Fruit fly (Drosophila melanogaster) whole organism, embryonic: ENCODE measurements around the gene CG42869.

Source experiments
- Bgb ChIP-seq: fragments of 200-800 bp; sonication (Bioruptor generic); IDR thresholded peaks from 2 replicates; pipeline ENCODE4 v1.3.6; 2022; ENCODE audit warnings: missing biosample characterization, missing genetic modification characterization; ENCODE audit not compliant: partially characterized antibody
- CG10209 ChIP-seq: fragments of 200-800 bp; sonication (Bioruptor generic); optimal IDR thresholded peaks from 3 replicates; lab custom pipeline; 2017; ENCODE audit warnings: missing biosample characterization, mild to moderate bottlenecking, missing genetic modification characterization, missing genetic modification reagents
- CG10274 ChIP-seq: fragments of 200-800 bp; sonication (Bioruptor generic); optimal IDR thresholded peaks from 3 replicates; lab custom pipeline; 2017; ENCODE audit warnings: missing biosample characterization, mild to moderate bottlenecking, missing genetic modification characterization
- CG10654 ChIP-seq: fragments of 200-800 bp; sonication (Bioruptor generic); optimal IDR thresholded peaks from 2 replicates; lab custom pipeline; 2016; ENCODE audit warnings: missing biosample characterization, missing genetic modification characterization
- CG12236 ChIP-seq: fragments of 200-800 bp; sonication (Bioruptor generic); optimal IDR thresholded peaks from 2 replicates; lab custom pipeline; 2016; ENCODE audit warnings: missing biosample characterization, missing genetic modification characterization
- CG12769 ChIP-seq: fragments of 200-800 bp; sonication (Bioruptor generic); optimal IDR thresholded peaks from 2 replicates; lab custom pipeline; 2019; ENCODE audit warnings: missing biosample characterization, mild to moderate bottlenecking, missing genetic modification characterization, moderate library complexity
- CG14965 ChIP-seq: fragments of 200-800 bp; sonication (Bioruptor generic); optimal IDR thresholded peaks from 2 replicates; lab custom pipeline; 2016; ENCODE audit warnings: missing biosample characterization, missing genetic modification characterization, borderline replicate concordance
- CG17186 ChIP-seq: fragments of 200-800 bp; sonication (Bioruptor generic); optimal IDR thresholded peaks from 3 replicates; lab custom pipeline; 2017; ENCODE audit warnings: missing biosample characterization, missing genetic modification reagents, missing genetic modification characterization
- CG18011 ChIP-seq: fragments of 200-800 bp; sonication (Bioruptor generic); optimal IDR thresholded peaks from 2 replicates; lab custom pipeline; 2017; ENCODE audit warnings: missing biosample characterization, missing genetic modification characterization, mild to moderate bottlenecking, moderate library complexity, missing genotype
- CG2116 ChIP-seq: fragments of 200-800 bp; sonication (Bioruptor generic); optimal IDR thresholded peaks from 3 replicates; lab custom pipeline; 2018; ENCODE audit warnings: missing biosample characterization, mild to moderate bottlenecking, missing genetic modification characterization
- CG30403 ChIP-seq: fragments of 200-800 bp; sonication (Bioruptor generic); optimal IDR thresholded peaks from 3 replicates; lab custom pipeline; 2016; ENCODE audit warnings: missing biosample characterization, missing genetic modification characterization
- CG30431 ChIP-seq: fragments of 200-800 bp; sonication (Bioruptor generic); optimal IDR thresholded peaks from 2 replicates; lab custom pipeline; 2017; ENCODE audit warnings: missing biosample characterization, missing genetic modification characterization
- CG33213 ChIP-seq: fragments of 200-800 bp; sonication (Bioruptor generic); optimal IDR thresholded peaks from 3 replicates; lab custom pipeline; 2016; ENCODE audit warnings: missing biosample characterization, missing genetic modification characterization
- CG4328 ChIP-seq: fragments of 200-800 bp; sonication (Bioruptor generic); optimal IDR thresholded peaks from 3 replicates; lab custom pipeline; 2017; ENCODE audit warnings: missing biosample characterization, missing genetic modification reagents, missing genetic modification characterization
- CG4617 ChIP-seq: fragments of 200-800 bp; sonication (Bioruptor generic); optimal IDR thresholded peaks from 3 replicates; lab custom pipeline; 2016; ENCODE audit warnings: missing biosample characterization, missing genetic modification characterization, borderline replicate concordance
- CG4854 ChIP-seq: fragments of 200-800 bp; sonication (Bioruptor generic); optimal IDR thresholded peaks from 2 replicates; lab custom pipeline; 2016; ENCODE audit warnings: missing biosample characterization, missing genetic modification characterization, inconsistent platforms
- CG6791 ChIP-seq: fragments of 200-800 bp; sonication (Bioruptor generic); IDR thresholded peaks from 3 replicates; pipeline ENCODE4 v1.3.6; 2022; ENCODE audit warnings: missing biosample characterization, missing genetic modification characterization; ENCODE audit not compliant: partially characterized antibody
- CG7963 ChIP-seq: fragments of 200-800 bp; sonication (Bioruptor generic); IDR thresholded peaks from 3 replicates; pipeline ENCODE4 v1.3.6; 2022; ENCODE audit warnings: missing biosample characterization, missing genetic modification characterization; ENCODE audit not compliant: partially characterized antibody
- CG8290 ChIP-seq, 3 experiments: fragments of 200-800 bp; sonication (Bioruptor generic); optimal IDR thresholded peaks; 2 replicates each; lab custom pipeline; 2016 to 2019; ENCODE audit warnings: missing biosample characterization in 3 of 3, missing genetic modification characterization in 3 of 3, mild to moderate bottlenecking in 2 of 3, moderate library complexity in 1 of 3
- CG8478 ChIP-seq: fragments of >200 bp; optimal IDR thresholded peaks from 2 replicates; lab custom pipeline; 2018
- CG9876 ChIP-seq: fragments of 200-800 bp; sonication (Bioruptor generic); optimal IDR thresholded peaks from 2 replicates; lab custom pipeline; 2016; ENCODE audit warnings: missing biosample characterization, missing genetic modification characterization
- D ChIP-seq, 2 experiments: fragments of 200-800 bp in 1 of 2; fragments of >200 bp in 1 of 2; sonication (Bioruptor generic) in 1 of 2; optimal IDR thresholded peaks; 2 replicates in 1 of 2; 3 replicates in 1 of 2; lab custom pipeline; 2017; ENCODE audit warnings: mild to moderate bottlenecking in 1 of 2, missing biosample characterization in 1 of 2, missing genetic modification characterization in 1 of 2, missing genetic modification reagents in 1 of 2
- Dbx ChIP-seq: fragments of 200-800 bp; sonication (Bioruptor generic); IDR thresholded peaks from 3 replicates; pipeline ENCODE4 v1.3.6; 2022; ENCODE audit warnings: missing biosample characterization, missing genetic modification characterization
- H15 ChIP-seq: fragments of 200-800 bp; sonication (Bioruptor generic); IDR thresholded peaks from 3 replicates; pipeline ENCODE4 v1.3.6; 2022; ENCODE audit warnings: missing biosample characterization, missing genetic modification characterization
- Hey ChIP-seq: fragments of 200-800 bp; sonication (Bioruptor generic); optimal IDR thresholded peaks from 3 replicates; lab custom pipeline; 2018; ENCODE audit warnings: missing biosample characterization, mild to moderate bottlenecking, missing genetic modification characterization
- Mad ChIP-seq: fragments of 200-800 bp; sonication (Bioruptor generic); optimal IDR thresholded peaks from 2 replicates; lab custom pipeline; 2016; ENCODE audit warnings: missing biosample characterization, missing genetic modification characterization
- Meics ChIP-seq: fragments of 200-800 bp; sonication (Bioruptor generic); optimal IDR thresholded peaks from 2 replicates; lab custom pipeline; 2017; ENCODE audit warnings: missing biosample characterization, mild to moderate bottlenecking, missing genetic modification characterization
- NC2β ChIP-seq: fragments of 200-800 bp; sonication (Bioruptor generic); optimal IDR thresholded peaks from 2 replicates; lab custom pipeline; 2016; ENCODE audit warnings: missing biosample characterization, missing genetic modification characterization
- NfI ChIP-seq: fragments of 200-800 bp; sonication (Bioruptor generic); optimal IDR thresholded peaks from 3 replicates; lab custom pipeline; 2018; ENCODE audit warnings: missing biosample characterization, mild to moderate bottlenecking, missing genetic modification characterization, moderate library complexity
- PHDP ChIP-seq: fragments of 200-800 bp; sonication (Bioruptor generic); optimal IDR thresholded peaks from 3 replicates; lab custom pipeline; 2018; ENCODE audit warnings: missing biosample characterization, mild to moderate bottlenecking, missing genetic modification characterization, moderate library complexity
- Poxn ChIP-seq: fragments of 200-800 bp; sonication (Bioruptor generic); IDR thresholded peaks from 2 replicates; pipeline ENCODE4 v1.3.6; 2022; ENCODE audit warnings: missing biosample characterization, missing genetic modification characterization
- Ptx1 ChIP-seq: fragments of 200-800 bp; sonication (Bioruptor generic); IDR thresholded peaks from 2 replicates; pipeline ENCODE4 v1.3.6; 2022; ENCODE audit warnings: missing biosample characterization, missing genetic modification characterization
- Stat92E ChIP-seq, 3 experiments: fragments of >200 bp in 2 of 3; fragments of 200-800 bp in 1 of 3; sonication (Bioruptor generic) in 1 of 3; optimal IDR thresholded peaks; 2 replicates each; lab custom pipeline; 2017 to 2019; ENCODE audit warnings: missing biosample characterization in 3 of 3, missing genetic modification characterization in 3 of 3, mild to moderate bottlenecking in 1 of 3, moderate library complexity in 1 of 3
- az2 ChIP-seq: fragments of 200-800 bp; sonication (Bioruptor generic); optimal IDR thresholded peaks from 3 replicates; lab custom pipeline; 2016; ENCODE audit warnings: missing biosample characterization, missing genetic modification characterization
- bbx ChIP-seq: fragments of 200-800 bp; sonication (Bioruptor generic); IDR thresholded peaks from 2 replicates; pipeline ENCODE4 v1.3.6; 2022; ENCODE audit warnings: missing biosample characterization, missing genetic modification characterization; ENCODE audit not compliant: partially characterized antibody
- btn ChIP-seq: fragments of 200-800 bp; sonication (Bioruptor generic); optimal IDR thresholded peaks from 2 replicates; lab custom pipeline; 2016; ENCODE audit warnings: missing biosample characterization, missing genetic modification characterization
- cad ChIP-seq: fragments of >200 bp; optimal IDR thresholded peaks from 2 replicates; lab custom pipeline; 2017; ENCODE audit warnings: missing biosample characterization, missing genetic modification characterization
- gfzf ChIP-seq: fragments of 200-800 bp; sonication (Bioruptor generic); optimal IDR thresholded peaks from 2 replicates; lab custom pipeline; 2016; ENCODE audit warnings: missing biosample characterization, mild to moderate bottlenecking, missing genetic modification characterization, moderate library complexity
- gro ChIP-seq: fragments of 200-800 bp; sonication (Bioruptor generic); optimal IDR thresholded peaks from 2 replicates; lab custom pipeline; 2016; ENCODE audit warnings: missing biosample characterization, missing genetic modification characterization
- her ChIP-seq: fragments of 200-800 bp; sonication (Bioruptor generic); optimal IDR thresholded peaks from 2 replicates; lab custom pipeline; 2016; ENCODE audit warnings: missing biosample characterization, missing genetic modification characterization
- peb ChIP-seq: fragments of 200-800 bp; sonication (Bioruptor generic); IDR thresholded peaks from 2 replicates; pipeline ENCODE4 v1.3.6; 2022; ENCODE audit warnings: missing biosample characterization, missing genetic modification characterization
- pum ChIP-seq: fragments of 200-800 bp; sonication (Bioruptor generic); optimal IDR thresholded peaks from 2 replicates; lab custom pipeline; 2016; ENCODE audit warnings: missing biosample characterization, missing genetic modification characterization
- ro ChIP-seq: fragments of 200-800 bp; sonication (Bioruptor generic); IDR thresholded peaks from 2 replicates; pipeline ENCODE4 v1.3.6; 2022; ENCODE audit warnings: missing biosample characterization, missing genetic modification characterization
- sens-2 ChIP-seq: fragments of 200-800 bp; sonication (Bioruptor generic); IDR thresholded peaks from 2 replicates; pipeline ENCODE4 v1.3.6; 2022; ENCODE audit warnings: missing biosample characterization, missing genetic modification characterization
- slp2 ChIP-seq: fragments of 200-800 bp; sonication (Bioruptor generic); optimal IDR thresholded peaks from 2 replicates; lab custom pipeline; 2016; ENCODE audit warnings: missing biosample characterization, missing genetic modification characterization
- unpg ChIP-seq: fragments of 200-800 bp; sonication (Bioruptor generic); optimal IDR thresholded peaks from 3 replicates; lab custom pipeline; 2018; ENCODE audit warnings: missing biosample characterization, mild to moderate bottlenecking, missing genetic modification characterization, moderate library complexity
- wor ChIP-seq: fragments of 200-800 bp; sonication (Bioruptor generic); IDR thresholded peaks from 2 replicates; pipeline ENCODE4 v1.3.6; 2022; ENCODE audit warnings: missing biosample characterization, missing genetic modification characterization
- yki ChIP-seq: fragments of >200 bp; optimal IDR thresholded peaks from 3 replicates; lab custom pipeline; 2018
- zen ChIP-seq: fragments of 200-800 bp; sonication (Bioruptor generic); optimal IDR thresholded peaks from 3 replicates; lab custom pipeline; 2018; ENCODE audit warnings: missing biosample characterization, mild to moderate bottlenecking, missing genetic modification characterization, moderate library complexity
- zfh2 ChIP-seq: fragments of 200-800 bp; sonication (Bioruptor generic); optimal IDR thresholded peaks from 2 replicates; lab custom pipeline; 2016; ENCODE audit warnings: missing biosample characterization, missing genetic modification characterization

Gene CG42869

DNA sequence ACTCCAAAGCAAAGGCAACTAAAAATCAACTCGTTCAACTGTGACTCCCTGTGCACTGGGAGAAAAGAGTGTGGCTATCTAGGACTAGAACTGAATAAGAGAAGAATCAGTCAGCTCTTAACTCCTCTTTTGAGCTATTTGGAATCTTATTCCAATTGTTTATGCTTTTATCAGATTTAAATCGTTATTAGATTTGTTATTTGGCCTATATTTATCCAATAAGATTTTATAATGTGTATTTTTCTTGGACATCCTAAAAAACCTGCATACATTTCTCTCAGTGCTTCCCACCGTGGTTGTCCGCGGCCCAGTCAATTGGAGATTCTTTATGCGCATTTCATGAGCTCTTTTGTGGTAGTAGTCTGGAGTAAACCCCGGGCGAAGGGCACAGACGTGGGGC is 44.8 kb upstream of the CG42869 start (continued):
- TF ChIP-seq CG6791 (GFP tag; lab: Robert Waterston, UW) (no peak), CG8478 (lab: Kevin White, UChicago) (no peak), CG14965 (GFP tag; lab: Kevin White, UChicago) (no peak), unpg (GFP tag; lab: Kevin White, UChicago) (peak; percentile 62), gro (GFP tag; lab: Kevin White, UChicago) (peak; percentile 41), CG8290 (GFP tag; optimal IDR thresholded peaks at IDR 0.05; lab: Kevin White, UChicago) (peak; percentile 12), CG8290 (tag; optimal IDR thresholded peaks at IDR 0.05; lab: Kevin White, UChicago) (no peak), yki (lab: Kevin White, UChicago) (no peak), NfI (peak; percentile 57), CG12236 (GFP tag; lab: Kevin White, UChicago) (peak; percentile 28), CG9876 (no peak), pum (GFP tag; lab: Kevin White, UChicago) (peak; percentile 51), CG12769 (no peak), CG17186 (no peak), zen (tag; lab: Kevin White, UChicago) (no peak), CG4617 (GFP tag; lab: Kevin White, UChicago) (no peak), slp2 (GFP tag; lab: Kevin White, UChicago) (peak; percentile 62), ro (GFP tag; lab: Robert Waterston, UW) (no peak), az2 (GFP tag; lab: Kevin White, UChicago) (peak; percentile 63), CG2116 (GFP tag; lab: Kevin White, UChicago) (no peak), peb (GFP tag; lab: Robert Waterston, UW) (0 out of 2 replicates have a peak, but pooled peaks have one; percentile 34), CG10209 (peak; percentile 69), cad (no peak), CG30403 (peak; percentile 76), CG33213 (GFP tag; lab: Kevin White, UChicago) (peak; percentile 12), bbx (GFP tag; lab: Robert Waterston, UW) (no peak), CG7963 (GFP tag; lab: Robert Waterston, UW) (no peak), PHDP (peak; percentile 71), CG4328 (GFP tag; lab: Kevin White, UChicago) (peak; percentile 10), CG4854 (peak; percentile 10), CG10654 (GFP tag; lab: Kevin White, UChicago) (peak; percentile 55), D (optimal IDR thresholded peaks at IDR 0.05; lab: Kevin White, UChicago) (no peak), D (GFP tag; optimal IDR thresholded peaks at IDR 0.05; lab: Kevin White, UChicago) (peak; percentile 58), CG10274 (peak; percentile 3), CG18011 (GFP tag; lab: Kevin White, UChicago) (peak; percentile 20), Ptx1 (GFP tag; lab: Robert Waterston, UW) (peak; percentile 83), Hey (tag; lab: Kevin White, UChicago) (no peak), Poxn (GFP tag; lab: Robert Waterston, UW) (no peak), NC2β (GFP tag; lab: Kevin White, UChicago) (peak; percentile 31), Mad (peak; percentile 51), wor (GFP tag; lab: Robert Waterston, UW) (no peak), btn (GFP tag; lab: Kevin White, UChicago) (no peak), gfzf (GFP tag; lab: Kevin White, UChicago) (no peak), Stat92E (GFP tag; optimal IDR thresholded peaks at IDR 0.05; lab: Kevin White, UChicago) (no peak), CG30431 (peak; percentile 26), Bgb (GFP tag; lab: Robert Waterston, UW) (no peak), zfh2 (GFP tag; lab: Kevin White, UChicago) (peak; percentile 18), Dbx (GFP tag; lab: Robert Waterston, UW) (no peak), her (GFP tag; lab: Kevin White, UChicago) (peak; percentile 3), sens-2 (no peak), Meics (peak; percentile 72), H15 (GFP tag; lab: Robert Waterston, UW) (peak; percentile 55; the same call in 2 of the 3 replicates)
